Fruit fly (Drosophila melanogaster): Measurements from ENCODE around the gene Shab.

Gene Shab

dm6 chr3L:2894750-2895149 is at the start of gene Shab:
Shab (plus strand) TSS chr3L:2895017.
- TF ChIP-seq CTCF (optimal IDR thresholded peaks at IDR 0.05) (no peak), CG8478 (optimal IDR thresholded peaks at IDR 0.05) (no peak)

- TF ChIP-seq CG8478 (optimal IDR thresholded peaks at IDR 0.05) = no peak
- TF ChIP-seq CTCF (optimal IDR thresholded peaks at IDR 0.05) = no peak
Measured at dm6 chr3L:2845630-2846029, 49.2 kb upstream of the Shab start.

dm6 chr3L:2847257-2847656 is 47.6 kb upstream of the Shab start:
- TF ChIP-seq CTCF (optimal IDR thresholded peaks at IDR 0.05) (no peak), CG8478 (optimal IDR thresholded peaks at IDR 0.05) (no peak)

dm6 chr3L:2848269-2848668 is 46.5 kb upstream of the Shab start:
- TF ChIP-seq CG8478 (optimal IDR thresholded peaks at IDR 0.05) = no peak
- TF ChIP-seq CTCF (optimal IDR thresholded peaks at IDR 0.05) = no peak

- no peak for TF ChIP-seq CTCF (optimal IDR thresholded peaks at IDR 0.05)
- TF ChIP-seq CG8478 (optimal IDR thresholded peaks at IDR 0.05) = no peak
Measured at dm6 chr3L:2848940-2849339, 45.9 kb upstream of the Shab start.

- no peak for TF ChIP-seq CTCF (optimal IDR thresholded peaks at IDR 0.05)
- no peak for TF ChIP-seq CG8478 (optimal IDR thresholded peaks at IDR 0.05)
Measured at dm6 chr3L:2850966-2851365, 43.9 kb upstream of the Shab start.

dm6 chr3L:2851771-2852170 is 43.0 kb upstream of the Shab start:
- TF ChIP-seq CTCF (optimal IDR thresholded peaks at IDR 0.05) = peak; percentile 97 to 100
- TF ChIP-seq CG8478 (optimal IDR thresholded peaks at IDR 0.05) = no peak

dm6 chr3L:2852763-2853334 is 42.0 kb upstream of the Shab start:
- TF ChIP-seq CG8478 (optimal IDR thresholded peaks at IDR 0.05) (no peak), CTCF (optimal IDR thresholded peaks at IDR 0.05) (no peak)

- TF ChIP-seq CG8478 (optimal IDR thresholded peaks at IDR 0.05) = no peak
- no peak for TF ChIP-seq CTCF (optimal IDR thresholded peaks at IDR 0.05)
Measured at dm6 chr3L:2854620-2855019, 40.2 kb upstream of the Shab start.

- no peak for TF ChIP-seq CG8478 (optimal IDR thresholded peaks at IDR 0.05)
- no peak for TF ChIP-seq CTCF (optimal IDR thresholded peaks at IDR 0.05)
Measured at dm6 chr3L:2855427-2856005, 39.3 kb upstream of the Shab start.

- no peak for TF ChIP-seq CG8478 (optimal IDR thresholded peaks at IDR 0.05)
- TF ChIP-seq CTCF (optimal IDR thresholded peaks at IDR 0.05) = no peak
Measured at dm6 chr3L:2860087-2860486, 34.7 kb upstream of the Shab start.

dm6 chr3L:2861949-2862569 is 32.8 kb upstream of the Shab start:
- no peak for TF ChIP-seq CG8478 (optimal IDR thresholded peaks at IDR 0.05)
- TF ChIP-seq CTCF (optimal IDR thresholded peaks at IDR 0.05) = no peak

- TF ChIP-seq CG8478 (optimal IDR thresholded peaks at IDR 0.05) (no peak), CTCF (optimal IDR thresholded peaks at IDR 0.05) (no peak)
Measured at dm6 chr3L:2864450-2864849, 30.4 kb upstream of the Shab start.

- TF ChIP-seq CG8478 (optimal IDR thresholded peaks at IDR 0.05) (no peak), CTCF (optimal IDR thresholded peaks at IDR 0.05) (no peak)
Measured at dm6 chr3L:2865564-2865963, 29.3 kb upstream of the Shab start.

dm6 chr3L:2866843-2867242 is 28.0 kb upstream of the Shab start:
- no peak for TF ChIP-seq CTCF (optimal IDR thresholded peaks at IDR 0.05)
- TF ChIP-seq CG8478 (optimal IDR thresholded peaks at IDR 0.05) = no peak

dm6 chr3L:2867447-2868203 is 27.2 kb upstream of the Shab start:
- TF ChIP-seq CG8478 (optimal IDR thresholded peaks at IDR 0.05) (peak; percentile 50), CTCF (optimal IDR thresholded peaks at IDR 0.05) (no peak)

Data from S2 (cell line).